Worm (Caenorhabditis elegans) whole organism, L2 larva: ENCODE results near the gene F11E6.8.

Source experiments
- C34F6.9 ChIP-seq: fragments of 150-350 bp; optimal IDR thresholded peaks from 2 replicates; lab custom pipeline; 2014; ENCODE audit warnings: missing biosample characterization, missing genetic modification characterization
- F13H6.1 ChIP-seq: sonication (generic microtip); optimal IDR thresholded peaks from 2 replicates; lab custom pipeline; 2016; ENCODE audit warnings: missing genetic modification characterization, missing compliant biosample characterization
- R02D3.7 ChIP-seq: fragments of 150-350 bp; optimal IDR thresholded peaks from 2 replicates; lab custom pipeline; 2014; ENCODE audit warnings: missing biosample characterization, missing genetic modification characterization
- Y55F3AM.14 ChIP-seq: fragments of 200-800 bp; sonication (Bioruptor generic); optimal IDR thresholded peaks from 2 replicates; lab custom pipeline; 2018; ENCODE audit warnings: mild to moderate bottlenecking, missing genetic modification characterization, missing compliant biosample characterization
- ZK546.5 ChIP-seq: sonication (generic microtip); optimal IDR thresholded peaks from 2 replicates; lab custom pipeline; 2017; ENCODE audit warnings: missing biosample characterization, missing genetic modification characterization
- alr-1 ChIP-seq: fragments of 150-350 bp; optimal IDR thresholded peaks from 2 replicates; lab custom pipeline; 2014; ENCODE audit warnings: missing biosample characterization, missing genetic modification characterization
- aly-2 ChIP-seq: fragments of 150-350 bp; optimal IDR thresholded peaks from 2 replicates; lab custom pipeline; 2014; ENCODE audit warnings: missing biosample characterization, missing genetic modification characterization
- ama-1 ChIP-seq: fragments of 150-350 bp; optimal IDR thresholded peaks from 2 replicates; lab custom pipeline; 2018; ENCODE audit warnings: inconsistent platforms
- blmp-1 ChIP-seq: sonication (generic microtip); optimal IDR thresholded peaks from 2 replicates; lab custom pipeline; 2017; ENCODE audit warnings: missing genetic modification characterization, mild to moderate bottlenecking, missing compliant biosample characterization, antibody characterized with exemption, moderate library complexity; ENCODE audit not compliant: insufficient read depth
- ceh-16 ChIP-seq: fragments of 150-350 bp; optimal IDR thresholded peaks from 2 replicates; lab custom pipeline; 2014; ENCODE audit warnings: missing biosample characterization, missing genetic modification characterization
- ceh-82 ChIP-seq: fragments of 150-350 bp; optimal IDR thresholded peaks from 2 replicates; lab custom pipeline; 2014; ENCODE audit warnings: missing biosample characterization, missing genetic modification characterization
- crh-2 ChIP-seq: sonication (generic microtip); optimal IDR thresholded peaks from 2 replicates; lab custom pipeline; 2017; ENCODE audit warnings: missing biosample characterization, missing genetic modification characterization
- dmd-4 ChIP-seq: sonication (generic microtip); optimal IDR thresholded peaks from 2 replicates; lab custom pipeline; 2017; ENCODE audit warnings: missing biosample characterization, missing genetic modification characterization
- egl-27 ChIP-seq: sonication (generic microtip); optimal IDR thresholded peaks from 3 replicates; lab custom pipeline; 2017; ENCODE audit warnings: missing biosample characterization, missing genetic modification reagents, missing genetic modification characterization
- elt-1 ChIP-seq: fragments of 150-350 bp; optimal IDR thresholded peaks from 2 replicates; lab custom pipeline; 2014; ENCODE audit warnings: missing biosample characterization, missing genetic modification characterization
- elt-3 ChIP-seq: sonication (generic microtip); optimal IDR thresholded peaks from 2 replicates; lab custom pipeline; 2017; ENCODE audit warnings: missing biosample characterization, missing genetic modification characterization
- fos-1 ChIP-seq: fragments of 150-350 bp; optimal IDR thresholded peaks from 2 replicates; lab custom pipeline; 2014; ENCODE audit warnings: missing biosample characterization, missing genetic modification characterization
- gmeb-1 ChIP-seq: fragments of 150-350 bp; optimal IDR thresholded peaks from 2 replicates; lab custom pipeline; 2014; ENCODE audit warnings: missing biosample characterization, missing genetic modification characterization
- lin-11 ChIP-seq: fragments of 150-350 bp; sonication (generic microtip); optimal IDR thresholded peaks from 2 replicates; lab custom pipeline; 2014; ENCODE audit warnings: missing biosample characterization, missing genetic modification characterization, inconsistent platforms, mixed read lengths
- lin-13 ChIP-seq: fragments of 150-350 bp; optimal IDR thresholded peaks from 2 replicates; lab custom pipeline; 2014; ENCODE audit warnings: missing biosample characterization, missing genetic modification reagents, missing genetic modification characterization
- lsy-2 ChIP-seq, 2 experiments: fragments of 150-350 bp in 1 of 2; sonication (generic microtip) in 1 of 2; optimal IDR thresholded peaks; 2 replicates each; lab custom pipeline; 2014 to 2017; ENCODE audit warnings: missing biosample characterization in 2 of 2, missing genetic modification characterization in 2 of 2
- mab-5 ChIP-seq: fragments of 150-350 bp; optimal IDR thresholded peaks from 2 replicates; lab custom pipeline; 2014; ENCODE audit warnings: missing biosample characterization, missing genetic modification characterization
- mbf-1 ChIP-seq: sonication (generic microtip); optimal IDR thresholded peaks from 2 replicates; lab custom pipeline; 2017; ENCODE audit warnings: missing biosample characterization, missing genetic modification characterization
- mdl-1 ChIP-seq, 2 experiments: fragments of 150-350 bp in 1 of 2; sonication (generic microtip) in 1 of 2; optimal IDR thresholded peaks; 2 replicates each; lab custom pipeline; 2017; ENCODE audit warnings: missing biosample characterization in 2 of 2, missing genetic modification characterization in 2 of 2
- nhr-10 ChIP-seq: sonication (generic microtip); optimal IDR thresholded peaks from 2 replicates; lab custom pipeline; 2017; ENCODE audit warnings: missing biosample characterization, missing genetic modification characterization
- nhr-11 ChIP-seq: fragments of 150-350 bp; optimal IDR thresholded peaks from 2 replicates; lab custom pipeline; 2014; ENCODE audit warnings: missing biosample characterization, missing genetic modification characterization
- nhr-12 ChIP-seq: fragments of 150-350 bp; optimal IDR thresholded peaks from 2 replicates; lab custom pipeline; 2014; ENCODE audit warnings: missing biosample characterization, missing genetic modification characterization
- nhr-129 ChIP-seq: fragments of 150-350 bp; optimal IDR thresholded peaks from 2 replicates; lab custom pipeline; 2014; ENCODE audit warnings: missing biosample characterization, missing genetic modification characterization
- nhr-21 ChIP-seq: fragments of 150-350 bp; optimal IDR thresholded peaks from 2 replicates; lab custom pipeline; 2014; ENCODE audit warnings: missing biosample characterization, missing genetic modification characterization
- nhr-23 ChIP-seq: fragments of 150-350 bp; optimal IDR thresholded peaks from 2 replicates; lab custom pipeline; 2014; ENCODE audit warnings: missing biosample characterization, missing genetic modification reagents, missing genetic modification characterization
- nhr-237 ChIP-seq: fragments of 150-350 bp; optimal IDR thresholded peaks from 2 replicates; lab custom pipeline; 2014; ENCODE audit warnings: missing biosample characterization, missing genetic modification characterization
- nhr-25 ChIP-seq: fragments of 150-350 bp; sonication (generic microtip); optimal IDR thresholded peaks from 3 replicates; lab custom pipeline; 2014; ENCODE audit warnings: missing biosample characterization, missing genetic modification characterization
- nhr-6 ChIP-seq: fragments of 150-350 bp; optimal IDR thresholded peaks from 2 replicates; lab custom pipeline; 2014; ENCODE audit warnings: missing biosample characterization, missing genetic modification characterization
- nhr-77 ChIP-seq: fragments of 150-350 bp; optimal IDR thresholded peaks from 2 replicates; lab custom pipeline; 2014; ENCODE audit warnings: missing biosample characterization, missing genetic modification characterization
- peb-1 ChIP-seq: fragments of 150-350 bp; optimal IDR thresholded peaks from 2 replicates; lab custom pipeline; 2014; ENCODE audit warnings: missing biosample characterization, missing genetic modification characterization
- sem-4 ChIP-seq: fragments of 150-350 bp; optimal IDR thresholded peaks from 2 replicates; lab custom pipeline; 2014; ENCODE audit warnings: missing biosample characterization, missing genetic modification reagents, missing genetic modification characterization
- skn-1 ChIP-seq: sonication (generic microtip); optimal IDR thresholded peaks from 2 replicates; lab custom pipeline; 2017; ENCODE audit warnings: missing biosample characterization, missing genetic modification characterization
- sma-3 ChIP-seq: sonication (generic microtip); optimal IDR thresholded peaks from 2 replicates; lab custom pipeline; 2016; ENCODE audit warnings: missing genetic modification reagents, missing genetic modification characterization, missing compliant biosample characterization
- sma-9 ChIP-seq, 2 experiments: fragments of 150-350 bp in 1 of 2; sonication (generic microtip) in 1 of 2; optimal IDR thresholded peaks; 2 replicates each; lab custom pipeline; 2014 to 2016; ENCODE audit warnings: missing genetic modification characterization in 2 of 2, mild to moderate bottlenecking in 1 of 2, missing biosample characterization in 1 of 2, missing compliant biosample characterization in 1 of 2, missing genetic modification reagents in 1 of 2, moderate library complexity in 1 of 2
- snpc-4 ChIP-seq: fragments of 150-350 bp; optimal IDR thresholded peaks from 2 replicates; lab custom pipeline; 2014; ENCODE audit warnings: missing biosample characterization, missing genetic modification characterization
- unc-39 ChIP-seq: fragments of 150-350 bp; optimal IDR thresholded peaks from 2 replicates; lab custom pipeline; 2014; ENCODE audit warnings: missing biosample characterization, missing genetic modification characterization
- unc-55 ChIP-seq: fragments of 150-350 bp; sonication (generic microtip); optimal IDR thresholded peaks from 3 replicates; lab custom pipeline; 2014; ENCODE audit warnings: missing biosample characterization, missing genetic modification reagents, missing genetic modification characterization
- unc-62 ChIP-seq: fragments of 150-350 bp; optimal IDR thresholded peaks from 2 replicates; lab custom pipeline; 2014; ENCODE audit warnings: missing biosample characterization, missing genetic modification reagents, missing genetic modification characterization
- zag-1 ChIP-seq: fragments of 150-350 bp; optimal IDR thresholded peaks from 2 replicates; lab custom pipeline; 2014; ENCODE audit warnings: missing biosample characterization, missing genetic modification characterization
- ztf-1 ChIP-seq: fragments of 200-800 bp; sonication (Bioruptor generic); conservative IDR thresholded peaks from 2 replicates; pipeline ENCODE4 v1.3.6; 2022; ENCODE audit warnings: missing genetic modification characterization, missing compliant biosample characterization
- ztf-11 ChIP-seq: sonication (generic microtip); optimal IDR thresholded peaks from 2 replicates; lab custom pipeline; 2017; ENCODE audit warnings: missing biosample characterization, missing genetic modification characterization
- ztf-4 ChIP-seq: fragments of 150-350 bp; optimal IDR thresholded peaks from 2 replicates; lab custom pipeline; 2014; ENCODE audit warnings: missing biosample characterization, missing genetic modification characterization

The F11E6.8 gene

ce11 chrIV:17474047-17474446, 23.7 kb upstream of the F11E6.8 start:
- TF ChIP-seq sma-3 (GFP tag; lab: Kevin White, UChicago) (no peak), crh-2 (tag; lab: Kevin White, UChicago) (peak; percentile 4), nhr-12 (tag; lab: Kevin White, UChicago) (no peak), ceh-16 (no peak), blmp-1 (peak; percentile 64), nhr-6 (tag; lab: Kevin White, UChicago) (no peak), nhr-25 (tag; lab: Kevin White, UChicago) (peak; percentile 78), elt-3 (no peak), lin-11 (tag; lab: Kevin White, UChicago) (no peak)

ce11 chrIV:17473034-17473433, 22.7 kb upstream of the F11E6.8 start, which contains the start of gene gba-3:
TSS of gene gba-3 (plus strand) at chrIV:17473334.
- no peak for TF ChIP-seq alr-1 (tag; lab: Kevin White, UChicago)
- TF ChIP-seq dmd-4: no peak
- TF ChIP-seq blmp-1: peak; percentile 18
- TF ChIP-seq Y55F3AM.14: no peak
- TF ChIP-seq gmeb-1 (tag; lab: Kevin White, UChicago): no peak
- TF ChIP-seq nhr-25 (tag; lab: Kevin White, UChicago): peak; percentile 47
- no peak for TF ChIP-seq nhr-237
- no peak for TF ChIP-seq skn-1 (tag; lab: Kevin White, UChicago)
- TF ChIP-seq sma-9 (GFP tag; optimal IDR thresholded peaks at IDR 0.05; lab: Kevin White, UChicago): peak; percentile 8
- TF ChIP-seq sma-9 (tag; optimal IDR thresholded peaks at IDR 0.05; lab: Kevin White, UChicago): no peak

ce11 chrIV:17471870-17472459, 21.6 kb upstream of the F11E6.8 start, which contains the start of gene epic-1:
TSS of gene epic-1 (minus strand) at chrIV:17471920.
- TF ChIP-seq sma-9 (GFP tag; optimal IDR thresholded peaks at IDR 0.05; lab: Kevin White, UChicago) (no peak), sma-9 (tag; optimal IDR thresholded peaks at IDR 0.05; lab: Kevin White, UChicago) (no peak), nhr-12 (tag; lab: Kevin White, UChicago) (no peak), zag-1 (tag; lab: Kevin White, UChicago) (no peak), mab-5 (tag; lab: Kevin White, UChicago) (no peak), dmd-4 (no peak), skn-1 (tag; lab: Kevin White, UChicago) (no peak), nhr-10 (tag; lab: Kevin White, UChicago) (no peak), elt-3 (no peak), unc-62 (no peak), lin-13 (GFP tag; lab: Kevin White, UChicago) (no peak), lsy-2 (tag; optimal IDR thresholded peaks at IDR 0.05; lab: Kevin White, UChicago) (no peak), blmp-1 (peak; percentile 45), alr-1 (tag; lab: Kevin White, UChicago) (no peak), snpc-4 (tag; lab: Kevin White, UChicago) (no peak), mdl-1 (tag; optimal IDR thresholded peaks at IDR 0.05; lab: Kevin White, UChicago) (no peak), lin-11 (tag; lab: Kevin White, UChicago) (no peak), mbf-1 (no peak), peb-1 (tag; lab: Kevin White, UChicago) (no peak), nhr-25 (tag; lab: Kevin White, UChicago) (peak; percentile 82), C34F6.9 (tag; lab: Kevin White, UChicago) (no peak), ztf-4 (tag; lab: Kevin White, UChicago) (no peak), nhr-6 (tag; lab: Kevin White, UChicago) (no peak), sem-4 (tag; lab: Kevin White, UChicago) (peak; percentile 24), nhr-23 (no peak), crh-2 (tag; lab: Kevin White, UChicago) (peak; percentile 2), ztf-1 (GFP tag; lab: Robert Waterston, UW) (no peak), nhr-129 (tag; lab: Kevin White, UChicago) (peak; percentile 44), R02D3.7 (tag; lab: Kevin White, UChicago) (no peak), F13H6.1 (tag; lab: Kevin White, UChicago) (no peak), ama-1 (lab: Kevin White, UChicago) (peak; percentile 14), unc-39 (tag; lab: Kevin White, UChicago) (no peak), nhr-21 (tag; lab: Kevin White, UChicago) (peak; percentile 43), sma-3 (GFP tag; lab: Kevin White, UChicago) (peak; percentile 41), nhr-237 (no peak), Y55F3AM.14 (no peak), ceh-16 (no peak), nhr-11 (tag; lab: Kevin White, UChicago) (no peak), elt-1 (tag; lab: Kevin White, UChicago) (no peak), ceh-82 (tag; lab: Kevin White, UChicago) (no peak), gmeb-1 (tag; lab: Kevin White, UChicago) (no peak), aly-2 (tag; lab: Kevin White, UChicago) (no peak), nhr-77 (tag; lab: Kevin White, UChicago) (no peak), unc-55 (no peak), ZK546.5 (tag; lab: Kevin White, UChicago) (no peak), egl-27 (peak; percentile 35), fos-1 (tag; lab: Kevin White, UChicago) (no peak), ztf-11 (tag; lab: Kevin White, UChicago) (no peak)
